Fruit fly (Drosophila melanogaster): ENCODE results near the gene CG13068.

Gene CG13068

dm6 chr3L:16225175-16225574 lies 44.0 kb upstream of the CG13068 start:
- TF ChIP-seq CG3032 (tag; optimal IDR thresholded peaks at IDR 0.05), result no peak
- peak; percentile 60 for TF ChIP-seq Eip78C (GFP tag)
- TF ChIP-seq svp (GFP tag), result peak; percentile 64

DNA sequence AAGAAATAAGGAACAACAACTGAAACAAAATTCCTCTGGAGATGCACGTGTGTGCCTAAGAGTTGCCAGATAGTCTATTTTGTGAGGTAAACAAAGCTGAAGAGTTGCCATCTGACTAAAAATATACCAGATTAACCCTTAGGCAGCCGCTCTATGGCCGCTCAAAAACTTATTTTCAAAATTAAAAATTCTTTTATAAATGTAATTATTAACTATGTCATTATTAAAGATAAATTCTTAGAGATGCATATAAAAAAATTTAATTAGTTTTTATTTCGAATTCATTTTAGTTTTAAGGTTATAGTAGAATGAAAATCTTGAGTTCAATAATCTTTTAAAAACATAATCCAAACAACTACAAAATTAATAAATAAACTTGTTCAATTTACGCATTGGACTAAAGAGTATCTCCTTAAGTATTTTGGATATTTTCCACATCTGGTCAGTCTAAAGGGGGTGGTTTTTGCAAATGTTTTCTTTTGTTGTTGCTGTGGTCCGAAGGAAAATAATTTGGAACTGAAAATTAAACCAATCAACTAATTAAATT lies 40.5 kb upstream of the CG13068 start, which contains the start of gene Tmx3:
TSS of gene Tmx3 (plus strand) at position 442 of the 547 bp plus-strand sequence.
- peak; percentile 80 for TF ChIP-seq CG8632 (GFP tag; optimal IDR thresholded peaks at IDR 0.05)
- peak; percentile 86 for TF ChIP-seq acj6 (GFP tag; optimal IDR thresholded peaks at IDR 0.05)
- peak; percentile 84; the same call in 2 of the 3 replicates for TF ChIP-seq CG8119 (GFP tag; IDR thresholded peaks at IDR 0.05)
- TF ChIP-seq CG11294 (GFP tag; IDR thresholded peaks at IDR 0.05), result peak; percentile 87
- peak; percentile 50 to 87 for TF ChIP-seq salr (GFP tag; optimal IDR thresholded peaks at IDR 0.05)
- peak; percentile 93; the same call in 2 of the 3 replicates for TF ChIP-seq CG6163 (GFP tag; IDR thresholded peaks at IDR 0.05)
- peak; percentile 71 for TF ChIP-seq CG10669 (GFP tag; optimal IDR thresholded peaks at IDR 0.05)
- peak; percentile 69 for TF ChIP-seq Sox14 (GFP tag; optimal IDR thresholded peaks at IDR 0.05)
- peak; percentile 90 for TF ChIP-seq svp (GFP tag)
- TF ChIP-seq CG15336 (GFP tag; IDR thresholded peaks at IDR 0.05), result peak; percentile 85
- peak; percentile 89 for TF ChIP-seq CG3032 (tag; optimal IDR thresholded peaks at IDR 0.05)
- peak; percentile 98 for TF ChIP-seq fkh (GFP tag; optimal IDR thresholded peaks at IDR 0.05)
- peak; percentile 53 for TF ChIP-seq CG6808 (GFP tag; optimal IDR thresholded peaks at IDR 0.05)
- no peak for TF ChIP-seq Lpt (GFP tag; optimal IDR thresholded peaks at IDR 0.05)
- no peak for TF ChIP-seq CG9139 (GFP tag; optimal IDR thresholded peaks at IDR 0.05)
- TF ChIP-seq topi (GFP tag; optimal IDR thresholded peaks at IDR 0.05), result peak; percentile 72
- TF ChIP-seq CG31627 (GFP tag; optimal IDR thresholded peaks at IDR 0.05), result peak; percentile 74
- no peak for TF ChIP-seq fd85E (GFP tag; optimal IDR thresholded peaks at IDR 0.05)
- TF ChIP-seq esn (GFP tag; optimal IDR thresholded peaks at IDR 0.05), result peak; percentile 83
- TF ChIP-seq CG32006 (GFP tag; optimal IDR thresholded peaks at IDR 0.05), result peak; percentile 86
- peak; percentile 55 for TF ChIP-seq CG3919 (GFP tag; optimal IDR thresholded peaks at IDR 0.05)
- no peak for TF ChIP-seq Hr38 (GFP tag; optimal IDR thresholded peaks at IDR 0.05)
- TF ChIP-seq CG6276 (GFP tag; optimal IDR thresholded peaks at IDR 0.05), result no peak
- peak; percentile 78 for TF ChIP-seq achi (GFP tag; optimal IDR thresholded peaks at IDR 0.05)
- peak in 1 of 2 experiments; percentile 67 for TF ChIP-seq ss (GFP tag; optimal IDR thresholded peaks at IDR 0.05)
- peak; percentile 74 for TF ChIP-seq Hr4 (GFP tag; optimal IDR thresholded peaks at IDR 0.05)
- peak; percentile 79 for TF ChIP-seq lz (GFP tag; optimal IDR thresholded peaks at IDR 0.05)
- TF ChIP-seq CG16779 (tag; optimal IDR thresholded peaks at IDR 0.05), result no peak
- TF ChIP-seq CG11762 (GFP tag; optimal IDR thresholded peaks at IDR 0.05; ENCODE audit: insufficient read depth), result peak; percentile 41
- peak; percentile 89 for TF ChIP-seq Gug (GFP tag; IDR thresholded peaks at IDR 0.05)
- no peak for TF ChIP-seq vri (GFP tag; optimal IDR thresholded peaks at IDR 0.05)
- peak; percentile 52 for TF ChIP-seq fd59A (GFP tag; optimal IDR thresholded peaks at IDR 0.05)
- peak; percentile 64 for TF ChIP-seq CG11902 (GFP tag; optimal IDR thresholded peaks at IDR 0.05)
- no peak for TF ChIP-seq CG6854 (GFP tag; optimal IDR thresholded peaks at IDR 0.05)
- peak; percentile 86 for TF ChIP-seq Ets96B (tag; optimal IDR thresholded peaks at IDR 0.05)
- peak; percentile 58 for TF ChIP-seq Sox102F (GFP tag; optimal IDR thresholded peaks at IDR 0.05)
- TF ChIP-seq CG34406 (GFP tag; optimal IDR thresholded peaks at IDR 0.05), result peak; percentile 82
- TF ChIP-seq Smox (GFP tag; optimal IDR thresholded peaks at IDR 0.05), result no peak
- TF ChIP-seq Eip93F (GFP tag; optimal IDR thresholded peaks at IDR 0.05), result peak; percentile 29
- peak; percentile 42 for TF ChIP-seq Blimp-1 (GFP tag; optimal IDR thresholded peaks at IDR 0.05)
- peak; percentile 69 for TF ChIP-seq Hr39 (GFP tag; optimal IDR thresholded peaks at IDR 0.05)
- TF ChIP-seq CG10631 (GFP tag; optimal IDR thresholded peaks at IDR 0.05), result peak; percentile 91
- no peak for TF ChIP-seq CG1621 (tag; optimal IDR thresholded peaks at IDR 0.05)
- TF ChIP-seq net (GFP tag; optimal IDR thresholded peaks at IDR 0.05), result peak; percentile 75
- peak; percentile 83 for TF ChIP-seq dsx (GFP tag; optimal IDR thresholded peaks at IDR 0.05; ENCODE audit: poor library complexity, severe bottlenecking)
- peak; percentile 80 for TF ChIP-seq pdm3 (GFP tag; optimal IDR thresholded peaks at IDR 0.05)
- no peak for TF ChIP-seq spab (GFP tag; optimal IDR thresholded peaks at IDR 0.05)
- TF ChIP-seq CG8319 (GFP tag; optimal IDR thresholded peaks at IDR 0.05), result peak; percentile 44

Measured in whole organism, prepupa.